Worm (Caenorhabditis elegans) whole organism, early embryonic: Measurements from ENCODE around the gene npr-8.

ENCODE experiments used
- B0310.2 ChIP-seq: sonication (generic microtip); optimal IDR thresholded peaks from 2 replicates; lab custom pipeline; 2016; ENCODE audit warnings: mild to moderate bottlenecking, missing genetic modification characterization, missing compliant biosample characterization
- F13C5.2 ChIP-seq: sonication (generic microtip); optimal IDR thresholded peaks from 2 replicates; lab custom pipeline; 2017; ENCODE audit warnings: mild to moderate bottlenecking, missing genetic modification characterization, inconsistent platforms, missing compliant biosample characterization
- ama-1 ChIP-seq: fragments of 150-350 bp; optimal IDR thresholded peaks from 2 replicates; lab custom pipeline; 2014
- ceh-13 ChIP-seq: fragments of 200-800 bp; sonication (Bioruptor generic); optimal IDR thresholded peaks from 2 replicates; lab custom pipeline; 2018; ENCODE audit warnings: mild to moderate bottlenecking, missing genetic modification characterization, missing compliant biosample characterization
- ceh-36 ChIP-seq: sonication (generic microtip); optimal IDR thresholded peaks from 2 replicates; lab custom pipeline; 2016; ENCODE audit warnings: missing genetic modification characterization, inconsistent platforms, missing compliant biosample characterization
- flt-1 ChIP-seq: fragments of 200-800 bp; sonication (Bioruptor generic); IDR thresholded peaks from 2 replicates; pipeline ENCODE4 v1.3.6; 2022; ENCODE audit warnings: missing genetic modification characterization, missing compliant biosample characterization
- hmbx-1 ChIP-seq: sonication (generic microtip); optimal IDR thresholded peaks from 2 replicates; lab custom pipeline; 2016; ENCODE audit warnings: mild to moderate bottlenecking, missing genetic modification characterization, missing compliant biosample characterization
- hmg-4 ChIP-seq: fragments of 200-800 bp; sonication (Bioruptor generic); optimal IDR thresholded peaks from 2 replicates; lab custom pipeline; 2018; ENCODE audit warnings: mild to moderate bottlenecking, missing genetic modification characterization, missing compliant biosample characterization
- hnd-1 ChIP-seq: sonication (generic microtip); optimal IDR thresholded peaks from 2 replicates; lab custom pipeline; 2016; ENCODE audit warnings: missing genetic modification characterization, missing compliant biosample characterization
- pes-1 ChIP-seq: fragments of 200-800 bp; sonication (Bioruptor generic); IDR thresholded peaks from 2 replicates; pipeline ENCODE4 v1.3.6; 2022; ENCODE audit warnings: missing genetic modification reagents, missing genetic modification characterization, missing compliant biosample characterization
- scrt-1 ChIP-seq: fragments of 200-800 bp; sonication (Bioruptor generic); IDR thresholded peaks from 2 replicates; pipeline ENCODE4 v1.3.6; 2022; ENCODE audit warnings: missing genetic modification characterization, missing compliant biosample characterization
- sea-1 ChIP-seq: fragments of 200-800 bp; sonication (Bioruptor generic); conservative IDR thresholded peaks from 2 replicates; pipeline ENCODE4 v1.3.6; 2022; ENCODE audit warnings: missing genetic modification characterization, missing compliant biosample characterization
- tbx-11 ChIP-seq: fragments of 200-800 bp; sonication (Bioruptor generic); IDR thresholded peaks from 2 replicates; pipeline ENCODE4 v1.3.6; 2022; ENCODE audit warnings: missing genetic modification characterization, missing compliant biosample characterization
- tbx-37 ChIP-seq: fragments of 200-800 bp; sonication (Bioruptor generic); conservative IDR thresholded peaks from 2 replicates; pipeline ENCODE4 v1.3.6; 2022; ENCODE audit warnings: missing genetic modification reagents, missing genetic modification characterization, missing compliant biosample characterization

DNA sequence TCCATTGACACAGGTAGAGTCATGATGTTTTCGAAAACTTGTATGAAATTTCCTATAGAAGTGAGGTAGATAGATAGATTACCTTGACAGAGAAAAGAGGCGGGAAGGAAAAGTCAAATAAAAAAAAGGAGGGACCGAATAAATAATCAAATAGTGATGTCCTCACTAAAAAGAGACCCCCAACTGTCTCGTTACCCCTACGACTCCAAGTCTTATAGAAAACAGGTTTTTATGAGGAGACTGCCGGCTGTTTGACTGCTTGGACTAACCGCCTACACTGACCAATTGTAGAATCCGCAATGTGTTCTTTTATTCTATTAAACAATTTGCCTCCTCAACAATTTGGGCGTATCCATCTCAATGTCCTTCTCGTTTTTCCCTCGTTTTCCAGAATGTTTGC lies 60.8 kb downstream of the npr-8 start, which contains the start of gene C01C10.2:
- TF ChIP-seq sea-1 (no peak), ceh-36 (tag; lab: Kevin White, UChicago) (no peak), ama-1 (lab: Kevin White, UChicago) (no peak), scrt-1 (no peak), F13C5.2 (no peak), tbx-37 (no peak), tbx-11 (GFP tag; lab: Robert Waterston, UW) (no peak), hnd-1 (tag; lab: Kevin White, UChicago) (no peak), pes-1 (GFP tag; lab: Robert Waterston, UW) (no peak), hmg-4 (GFP tag; lab: Kevin White, UChicago) (no peak), B0310.2 (tag; lab: Kevin White, UChicago) (no peak), ceh-13 (GFP tag; lab: Kevin White, UChicago) (no peak), flt-1 (GFP tag; lab: Robert Waterston, UW) (no peak), hmbx-1 (tag; lab: Kevin White, UChicago) (no peak)
